Worm (Caenorhabditis elegans): ENCODE data around the gene grl-25.

grl-25 gene

ce11 chrIII:9012309-9012708 lies 50.2 kb downstream of the grl-25 start, which contains the start of gene F59B2.9:
Gene F59B2.9 (minus strand): TSS chrIII:9012409.
- TF ChIP-seq med-1 (GFP tag; optimal IDR thresholded peaks at IDR 0.05; ENCODE audit: insufficient read depth) = no peak
- TF ChIP-seq ref-1 (GFP tag; conservative IDR thresholded peaks at IDR 0.05) = no peak
- TF ChIP-seq ztf-23 (GFP tag; IDR thresholded peaks at IDR 0.05) = no peak
- no peak for TF ChIP-seq klf-2 (GFP tag; conservative IDR thresholded peaks at IDR 0.05)
- no peak for TF ChIP-seq flt-1 (GFP tag; IDR thresholded peaks at IDR 0.05)
- TF ChIP-seq cog-1 (tag; optimal IDR thresholded peaks at IDR 0.05) = no peak
- TF ChIP-seq ztf-29 (GFP tag; IDR thresholded peaks at IDR 0.05) = no peak
- no peak for TF ChIP-seq tab-1 (GFP tag; IDR thresholded peaks at IDR 0.05)
- no peak for TF ChIP-seq T22C8.4 (GFP tag; IDR thresholded peaks at IDR 0.05)
